Fruit fly (Drosophila melanogaster) whole organism, prepupa: ENCODE measurements around the gene P5cr.

Source experiments
- Blimp-1 ChIP-seq: fragments of 200-800 bp; sonication (Bioruptor generic); optimal IDR thresholded peaks from 3 replicates; lab custom pipeline; 2017; ENCODE audit warnings: missing biosample characterization, missing genetic modification characterization, mild to moderate bottlenecking, moderate library complexity, missing genetic modification reagents
- CG10631 ChIP-seq: fragments of 200-800 bp; sonication (Bioruptor generic); optimal IDR thresholded peaks from 2 replicates; lab custom pipeline; 2016; ENCODE audit warnings: missing biosample characterization, missing genetic modification characterization
- CG10669 ChIP-seq: fragments of 200-800 bp; sonication (Bioruptor generic); optimal IDR thresholded peaks from 3 replicates; lab custom pipeline; 2018; ENCODE audit warnings: missing biosample characterization, mild to moderate bottlenecking, missing genetic modification characterization, moderate library complexity
- CG11294 ChIP-seq: fragments of 200-800 bp; sonication (Bioruptor generic); IDR thresholded peaks from 2 replicates; pipeline ENCODE4 v1.3.6; 2022; ENCODE audit warnings: missing biosample characterization, missing genetic modification characterization
- CG11762 ChIP-seq: fragments of 200-800 bp; sonication (Bioruptor generic); optimal IDR thresholded peaks from 3 replicates; lab custom pipeline; 2016; ENCODE audit warnings: missing biosample characterization, missing genetic modification characterization; ENCODE audit not compliant: insufficient read depth
- CG15336 ChIP-seq: fragments of 200-800 bp; sonication (Bioruptor generic); IDR thresholded peaks from 2 replicates; pipeline ENCODE4 v1.3.6; 2022; ENCODE audit warnings: missing biosample characterization, missing genetic modification characterization
- CG16779 ChIP-seq: fragments of 200-800 bp; sonication (Bioruptor generic); optimal IDR thresholded peaks from 3 replicates; lab custom pipeline; 2017; ENCODE audit warnings: missing biosample characterization, mild to moderate bottlenecking, missing genetic modification characterization
- CG3032 ChIP-seq: fragments of 200-800 bp; optimal IDR thresholded peaks from 2 replicates; lab custom pipeline; 2019; ENCODE audit warnings: missing biosample characterization, mild to moderate bottlenecking, missing genetic modification characterization, moderate library complexity
- CG31627 ChIP-seq: fragments of 200-800 bp; sonication (Bioruptor generic); optimal IDR thresholded peaks from 3 replicates; lab custom pipeline; 2016; ENCODE audit warnings: missing biosample characterization, missing genetic modification characterization
- CG32006 ChIP-seq: fragments of 200-800 bp; sonication (Bioruptor generic); optimal IDR thresholded peaks from 3 replicates; lab custom pipeline; 2017; ENCODE audit warnings: missing biosample characterization, mild to moderate bottlenecking, missing genetic modification characterization
- CG34406 ChIP-seq: fragments of 200-800 bp; sonication (Bioruptor generic); optimal IDR thresholded peaks from 3 replicates; lab custom pipeline; 2016; ENCODE audit warnings: missing biosample characterization, missing genetic modification characterization
- CG3919 ChIP-seq: fragments of 200-800 bp; sonication (Bioruptor generic); optimal IDR thresholded peaks from 3 replicates; lab custom pipeline; 2016; ENCODE audit warnings: missing biosample characterization, missing genetic modification characterization
- CG4318 ChIP-seq: fragments of 200-800 bp; sonication (Bioruptor generic); optimal IDR thresholded peaks from 3 replicates; lab custom pipeline; 2017; ENCODE audit warnings: missing biosample characterization, mild to moderate bottlenecking, missing genetic modification characterization
- CG6276 ChIP-seq: fragments of 200-800 bp; sonication (Bioruptor generic); optimal IDR thresholded peaks from 2 replicates; lab custom pipeline; 2017; ENCODE audit warnings: missing biosample characterization, mild to moderate bottlenecking, missing genetic modification characterization
- CG6792 ChIP-seq: fragments of 200-800 bp; sonication (Bioruptor generic); optimal IDR thresholded peaks from 3 replicates; lab custom pipeline; 2016; ENCODE audit warnings: missing biosample characterization, missing genetic modification characterization
- CG6808 ChIP-seq: fragments of 200-800 bp; sonication (Bioruptor generic); optimal IDR thresholded peaks from 3 replicates; lab custom pipeline; 2017; ENCODE audit warnings: missing biosample characterization, missing genetic modification characterization, mild to moderate bottlenecking, moderate library complexity, missing genetic modification reagents
- CG6854 ChIP-seq: fragments of 200-800 bp; sonication (Bioruptor generic); optimal IDR thresholded peaks from 2 replicates; lab custom pipeline; 2017; ENCODE audit warnings: missing biosample characterization, mild to moderate bottlenecking, missing genetic modification characterization
- CG8119 ChIP-seq: fragments of 200-800 bp; sonication (Bioruptor generic); IDR thresholded peaks from 3 replicates; pipeline ENCODE4 v1.3.6; 2022; ENCODE audit warnings: missing biosample characterization, missing genetic modification characterization
- Eip75B ChIP-seq: fragments of 200-800 bp; sonication (Bioruptor generic); optimal IDR thresholded peaks from 3 replicates; lab custom pipeline; 2016; ENCODE audit warnings: missing biosample characterization, missing genetic modification characterization
- Eip78C ChIP-seq: fragments of 200-800 bp; sonication (Bioruptor generic); peaks from one replicate; lab custom pipeline; 2016; ENCODE audit warnings: missing biosample characterization, missing genetic modification characterization
- Eip93F ChIP-seq: fragments of 200-800 bp; sonication (Bioruptor generic); optimal IDR thresholded peaks from 2 replicates; lab custom pipeline; 2016; ENCODE audit warnings: missing biosample characterization, mild to moderate bottlenecking, missing genetic modification characterization
- Ets96B ChIP-seq: fragments of 200-800 bp; optimal IDR thresholded peaks from 2 replicates; lab custom pipeline; 2019; ENCODE audit warnings: missing biosample characterization, mild to moderate bottlenecking, missing genetic modification characterization, moderate library complexity
- Hr38 ChIP-seq: sonication (Bioruptor generic); optimal IDR thresholded peaks from 2 replicates; lab custom pipeline; 2016; ENCODE audit warnings: missing biosample characterization, missing genetic modification characterization
- Hr39 ChIP-seq: fragments of 200-800 bp; sonication (Bioruptor generic); optimal IDR thresholded peaks from 2 replicates; lab custom pipeline; 2016; ENCODE audit warnings: missing biosample characterization, missing genetic modification characterization
- Hr4 ChIP-seq: fragments of 200-800 bp; sonication (Bioruptor generic); optimal IDR thresholded peaks from 3 replicates; lab custom pipeline; 2016; ENCODE audit warnings: missing biosample characterization, missing genetic modification characterization
- Lpt ChIP-seq: fragments of 200-800 bp; sonication (Bioruptor generic); optimal IDR thresholded peaks from 3 replicates; lab custom pipeline; 2016; ENCODE audit warnings: missing biosample characterization, missing genetic modification characterization
- OdsH ChIP-seq: fragments of 200-800 bp; sonication (Bioruptor generic); optimal IDR thresholded peaks from 3 replicates; lab custom pipeline; 2016; ENCODE audit warnings: missing biosample characterization, missing genetic modification characterization
- Smox ChIP-seq: fragments of 200-800 bp; sonication (Bioruptor generic); optimal IDR thresholded peaks from 3 replicates; lab custom pipeline; 2016; ENCODE audit warnings: missing biosample characterization, missing genetic modification characterization
- Sox102F ChIP-seq: fragments of 200-800 bp; sonication (Bioruptor generic); optimal IDR thresholded peaks from 2 replicates; lab custom pipeline; 2016; ENCODE audit warnings: missing biosample characterization, mild to moderate bottlenecking, missing genetic modification characterization
- Sox14 ChIP-seq: fragments of 200-800 bp; sonication (Bioruptor generic); optimal IDR thresholded peaks from 3 replicates; lab custom pipeline; 2016; ENCODE audit warnings: missing biosample characterization, missing genetic modification characterization
- Sox15 ChIP-seq: fragments of 200-800 bp; sonication (Bioruptor generic); optimal IDR thresholded peaks from 3 replicates; lab custom pipeline; 2016; ENCODE audit warnings: missing biosample characterization, missing genetic modification characterization
- achi ChIP-seq: fragments of 200-800 bp; sonication (Bioruptor generic); optimal IDR thresholded peaks from 3 replicates; lab custom pipeline; 2016; ENCODE audit warnings: missing biosample characterization, missing genetic modification characterization
- cyc ChIP-seq: fragments of 200-800 bp; sonication (Bioruptor generic); optimal IDR thresholded peaks from 3 replicates; lab custom pipeline; 2016; ENCODE audit warnings: missing biosample characterization, missing genetic modification characterization
- dac ChIP-seq: fragments of 200-800 bp; sonication (Bioruptor generic); optimal IDR thresholded peaks from 2 replicates; lab custom pipeline; 2017; ENCODE audit warnings: missing biosample characterization, mild to moderate bottlenecking, missing genetic modification characterization
- dsx ChIP-seq: fragments of 200-800 bp; optimal IDR thresholded peaks from 3 replicates; lab custom pipeline; 2019; ENCODE audit warnings: missing biosample characterization, mild to moderate bottlenecking, missing genetic modification characterization, moderate library complexity; ENCODE audit not compliant: poor library complexity, severe bottlenecking
- esn ChIP-seq: fragments of 200-800 bp; sonication (Bioruptor generic); optimal IDR thresholded peaks from 2 replicates; lab custom pipeline; 2016; ENCODE audit warnings: missing biosample characterization, mild to moderate bottlenecking, missing genetic modification characterization, moderate library complexity
- fd59A ChIP-seq: fragments of 200-800 bp; sonication (Bioruptor generic); optimal IDR thresholded peaks from 2 replicates; lab custom pipeline; 2017; ENCODE audit warnings: missing biosample characterization, mild to moderate bottlenecking, missing genetic modification characterization, missing genetic modification reagents
- fkh ChIP-seq: fragments of 200-800 bp; sonication (Bioruptor generic); optimal IDR thresholded peaks from 3 replicates; lab custom pipeline; 2017; ENCODE audit warnings: missing biosample characterization, mild to moderate bottlenecking, missing genetic modification characterization, moderate library complexity
- lz ChIP-seq: fragments of 200-800 bp; sonication (Bioruptor generic); optimal IDR thresholded peaks from 3 replicates; lab custom pipeline; 2016; ENCODE audit warnings: missing biosample characterization, missing genetic modification characterization
- net ChIP-seq: fragments of 200-800 bp; sonication (Bioruptor generic); optimal IDR thresholded peaks from 3 replicates; lab custom pipeline; 2016; ENCODE audit warnings: missing biosample characterization, missing genetic modification characterization
- pdm3 ChIP-seq: fragments of 200-800 bp; sonication (Bioruptor generic); optimal IDR thresholded peaks from 3 replicates; lab custom pipeline; 2016; ENCODE audit warnings: missing biosample characterization, missing genetic modification characterization
- salr ChIP-seq, 2 experiments: fragments of 200-800 bp; sonication (Bioruptor generic); optimal IDR thresholded peaks; 3 replicates each; lab custom pipeline; 2016 to 2018; ENCODE audit warnings: missing biosample characterization in 2 of 2, missing genetic modification characterization in 2 of 2, mild to moderate bottlenecking in 1 of 2
- spab ChIP-seq: fragments of 200-800 bp; sonication (Bioruptor generic); optimal IDR thresholded peaks from 2 replicates; lab custom pipeline; 2017; ENCODE audit warnings: missing biosample characterization, mild to moderate bottlenecking, missing genetic modification characterization, missing genetic modification reagents
- ss ChIP-seq, 2 experiments: fragments of 200-800 bp; sonication (Bioruptor generic); optimal IDR thresholded peaks; 2 replicates in 1 of 2; 3 replicates in 1 of 2; lab custom pipeline; 2017 to 2018; ENCODE audit warnings: mild to moderate bottlenecking in 2 of 2, missing biosample characterization in 2 of 2, missing genetic modification characterization in 2 of 2, moderate library complexity in 1 of 2
- svp ChIP-seq: fragments of 200-800 bp; sonication (Bioruptor generic); peaks from one replicate; lab custom pipeline; 2016; ENCODE audit warnings: missing biosample characterization, missing genetic modification characterization
- topi ChIP-seq: fragments of 200-800 bp; sonication (Bioruptor generic); optimal IDR thresholded peaks from 3 replicates; lab custom pipeline; 2016; ENCODE audit warnings: missing biosample characterization, missing genetic modification characterization
- vri ChIP-seq: fragments of 200-800 bp; sonication (Bioruptor generic); optimal IDR thresholded peaks from 3 replicates; lab custom pipeline; 2016; ENCODE audit warnings: missing biosample characterization, mild to moderate bottlenecking, missing genetic modification characterization

Gene P5cr

dm6 chr3R:19074207-19074606, 45.5 kb downstream of the P5cr start (continued):
- peak; percentile 2 for TF ChIP-seq Sox15 (GFP tag; lab: Kevin White, UChicago)
- TF ChIP-seq svp (GFP tag; lab: Kevin White, UChicago) = peak; percentile 29
- TF ChIP-seq lz (GFP tag; lab: Kevin White, UChicago) = peak; percentile 11
- peak in 1 of 2 experiments; percentile 0 for TF ChIP-seq ss (GFP tag; optimal IDR thresholded peaks at IDR 0.05; lab: Kevin White, UChicago)
- peak; percentile 47 for TF ChIP-seq CG16779 (tag; lab: Kevin White, UChicago)
- TF ChIP-seq CG8119 (GFP tag; lab: Robert Waterston, UW) = peak; percentile 74
- peak; percentile 50 for TF ChIP-seq CG6792 (GFP tag; lab: Kevin White, UChicago)
- peak; percentile 47 for TF ChIP-seq dsx (GFP tag; lab: Kevin White, UChicago)
- peak; percentile 62 for TF ChIP-seq Hr4 (GFP tag; lab: Kevin White, UChicago)
- no peak for TF ChIP-seq Blimp-1 (GFP tag; lab: Kevin White, UChicago)
- TF ChIP-seq CG10669 (GFP tag; lab: Kevin White, UChicago) = peak; percentile 48
- peak; percentile 71 for TF ChIP-seq CG3919 (GFP tag; lab: Kevin White, UChicago)
- no peak for TF ChIP-seq CG6854 (GFP tag; lab: Kevin White, UChicago)
- peak; percentile 29 for TF ChIP-seq CG3032 (tag; lab: Kevin White, UChicago)
- peak; percentile 48 for TF ChIP-seq Lpt (GFP tag; lab: Kevin White, UChicago)
- peak; percentile 53 for TF ChIP-seq OdsH (GFP tag; lab: Kevin White, UChicago)
- TF ChIP-seq esn = no peak
- peak; percentile 82 for TF ChIP-seq Eip78C
- TF ChIP-seq fd59A = peak; percentile 10

- TF ChIP-seq CG10631 (peak; percentile 55), CG11294 (0 out of 2 replicates have a peak, but pooled peaks have one; percentile 7), Sox15 (GFP tag; lab: Kevin White, UChicago) (no peak), CG34406 (no peak), Eip93F (GFP tag; lab: Kevin White, UChicago) (no peak), dsx (GFP tag; lab: Kevin White, UChicago) (peak; percentile 60), OdsH (GFP tag; lab: Kevin White, UChicago) (peak; percentile 29), CG6808 (GFP tag; lab: Kevin White, UChicago) (peak; percentile 9), achi (GFP tag; lab: Kevin White, UChicago) (peak; percentile 23), Hr39 (GFP tag; lab: Kevin White, UChicago) (no peak), vri (GFP tag; lab: Kevin White, UChicago) (no peak), CG16779 (tag; lab: Kevin White, UChicago) (no peak), pdm3 (GFP tag; lab: Kevin White, UChicago) (peak; percentile 41), net (peak; percentile 1), CG15336 (peak; percentile 63), salr (GFP tag; optimal IDR thresholded peaks at IDR 0.05; lab: Kevin White, UChicago) (peak in 1 of 2 experiments; percentile 60), CG4318 (no peak), Blimp-1 (GFP tag; lab: Kevin White, UChicago) (no peak), Ets96B (peak; percentile 54), CG6792 (GFP tag; lab: Kevin White, UChicago) (no peak), lz (GFP tag; lab: Kevin White, UChicago) (no peak), fd59A (peak; percentile 3), cyc (GFP tag; lab: Kevin White, UChicago) (no peak), Eip75B (GFP tag; lab: Kevin White, UChicago) (peak; percentile 28), CG6276 (GFP tag; lab: Kevin White, UChicago) (peak; percentile 41), CG3919 (GFP tag; lab: Kevin White, UChicago) (peak; percentile 45), Sox102F (GFP tag; lab: Kevin White, UChicago) (no peak), CG11762 (GFP tag; lab: Kevin White, UChicago) (peak; percentile 42), Sox14 (GFP tag; lab: Kevin White, UChicago) (peak; percentile 47), topi (GFP tag; lab: Kevin White, UChicago) (no peak), Eip78C (peak; percentile 88), CG6854 (GFP tag; lab: Kevin White, UChicago) (no peak), CG32006 (GFP tag; lab: Kevin White, UChicago) (peak; percentile 53), dac (GFP tag; lab: Kevin White, UChicago) (no peak), fkh (GFP tag; lab: Kevin White, UChicago) (no peak), Smox (no peak), CG31627 (GFP tag; lab: Kevin White, UChicago) (no peak), spab (GFP tag; lab: Kevin White, UChicago) (peak; percentile 35), Lpt (GFP tag; lab: Kevin White, UChicago) (peak; percentile 23), Hr38 (GFP tag; lab: Kevin White, UChicago) (no peak)
Measured at dm6 chr3R:19075135-19075534, 46.4 kb downstream of the P5cr start.
